Worm (Caenorhabditis elegans): ENCODE data around the gene npr-3.

The npr-3 gene

DNA sequence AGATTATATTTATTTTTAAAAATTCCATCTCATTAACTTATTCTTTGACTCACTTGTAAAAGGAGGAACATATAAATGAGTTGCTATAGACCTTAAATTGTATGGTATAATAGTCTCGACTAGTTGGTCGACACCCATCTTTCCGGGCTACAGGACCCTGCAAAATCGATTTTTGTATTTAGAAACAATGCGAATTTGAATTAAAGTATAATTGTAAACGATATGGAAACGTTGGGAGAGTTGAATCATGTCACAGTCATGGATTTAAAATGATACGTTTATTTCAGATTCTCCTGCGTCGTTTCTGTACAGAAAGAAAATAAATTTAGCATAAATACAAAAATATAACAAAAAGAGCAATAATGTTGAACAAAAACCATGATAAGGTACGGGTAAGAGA, 19.3 kb downstream of the npr-3 start, which contains the start of gene catp-8:
Gene catp-8, minus strand, starts transcription at position 157 of the 400 bp plus-strand sequence.
- no peak for TF ChIP-seq npax-4 (tag; optimal IDR thresholded peaks at IDR 0.05)
- no peak for TF ChIP-seq pha-2 (tag; optimal IDR thresholded peaks at IDR 0.05)
- TF ChIP-seq dmd-4 (tag; optimal IDR thresholded peaks at IDR 0.05; ENCODE audit: borderline replicate concordance), result no peak
- TF ChIP-seq F13H6.1 (tag; optimal IDR thresholded peaks at IDR 0.05), result no peak
- TF ChIP-seq K02D7.2 (tag; optimal IDR thresholded peaks at IDR 0.05), result no peak
- TF ChIP-seq Y22D7AL.16 (tag; optimal IDR thresholded peaks at IDR 0.05), result no peak
- no peak for TF ChIP-seq T23F11.4 (GFP tag; optimal IDR thresholded peaks at IDR 0.05)
- TF ChIP-seq madf-2 (tag; optimal IDR thresholded peaks at IDR 0.05), result no peak
- TF ChIP-seq unc-3 (GFP tag; conservative IDR thresholded peaks at IDR 0.05), result no peak
- no peak for TF ChIP-seq unc-3 (tag; optimal IDR thresholded peaks at IDR 0.05)

DNA sequence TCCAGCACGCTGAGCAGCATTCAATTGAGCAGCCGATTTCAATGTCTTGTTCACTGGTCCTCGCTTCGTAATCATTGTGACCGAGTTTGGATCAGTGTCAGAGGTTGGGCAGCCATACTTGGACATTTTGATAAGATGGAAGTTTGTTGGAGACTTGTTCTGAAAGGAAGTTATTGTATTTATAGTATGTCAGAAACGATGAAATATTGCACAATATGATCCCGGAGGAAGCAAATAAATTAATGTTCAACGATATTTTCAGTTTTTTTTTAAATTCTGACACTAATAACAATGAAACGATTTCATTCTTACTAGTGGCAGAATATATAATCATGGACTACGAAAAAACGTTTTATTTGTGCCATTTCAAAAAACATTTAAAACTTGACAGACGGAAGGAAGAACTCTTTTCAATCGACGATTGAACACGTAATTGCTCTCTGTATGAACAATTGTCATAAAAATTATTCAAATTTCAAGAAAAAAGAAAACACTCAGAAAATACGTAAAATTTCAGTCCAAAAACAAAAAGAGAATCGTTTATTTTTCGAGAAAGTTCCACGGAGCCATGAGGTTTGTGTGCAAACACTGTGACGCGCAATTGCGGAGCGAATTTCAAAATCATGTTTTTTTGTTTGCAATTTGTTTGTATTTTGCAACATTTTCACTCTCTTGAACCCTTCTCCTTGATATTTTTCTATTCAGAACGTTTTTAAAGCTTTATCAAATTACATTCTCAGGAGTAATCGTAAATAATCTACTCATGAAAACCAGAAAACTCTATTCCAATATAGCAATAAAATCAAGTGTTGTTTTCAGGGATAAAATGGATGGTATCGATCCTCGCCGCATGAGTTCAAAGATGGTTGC, 20.5 kb downstream of the npr-3 start, which contains the start of the genes mbf-1 and nse-4:
Gene mbf-1, minus strand, starts transcription at position 343 of the 870 bp plus-strand sequence.
Gene nse-4, plus strand, starts transcription at position 820 of the 870 bp plus-strand sequence.
- TF ChIP-seq unc-55 (GFP tag; optimal IDR thresholded peaks at IDR 0.05), result peak; percentile 77
- peak; percentile 33 for TF ChIP-seq ceh-31 (tag; optimal IDR thresholded peaks at IDR 0.05)
- TF ChIP-seq nfya-1 (tag; optimal IDR thresholded peaks at IDR 0.05), result peak; percentile 68
- TF ChIP-seq pax-1 (tag; optimal IDR thresholded peaks at IDR 0.05), result peak; percentile 27
- peak; percentile 54 for TF ChIP-seq ref-2 (tag; optimal IDR thresholded peaks at IDR 0.05)
- TF ChIP-seq elt-2 (tag; optimal IDR thresholded peaks at IDR 0.05), result peak; percentile 30
- TF ChIP-seq K02D7.2 (tag; optimal IDR thresholded peaks at IDR 0.05), result no peak
- TF ChIP-seq madf-2 (tag; optimal IDR thresholded peaks at IDR 0.05), result no peak
- TF ChIP-seq tbx-2 (tag; optimal IDR thresholded peaks at IDR 0.05), result peak; percentile 34
- TF ChIP-seq fkh-10 (GFP tag; optimal IDR thresholded peaks at IDR 0.05), result no peak
- TF ChIP-seq ceh-18 (tag; optimal IDR thresholded peaks at IDR 0.05), result no peak

DNA sequence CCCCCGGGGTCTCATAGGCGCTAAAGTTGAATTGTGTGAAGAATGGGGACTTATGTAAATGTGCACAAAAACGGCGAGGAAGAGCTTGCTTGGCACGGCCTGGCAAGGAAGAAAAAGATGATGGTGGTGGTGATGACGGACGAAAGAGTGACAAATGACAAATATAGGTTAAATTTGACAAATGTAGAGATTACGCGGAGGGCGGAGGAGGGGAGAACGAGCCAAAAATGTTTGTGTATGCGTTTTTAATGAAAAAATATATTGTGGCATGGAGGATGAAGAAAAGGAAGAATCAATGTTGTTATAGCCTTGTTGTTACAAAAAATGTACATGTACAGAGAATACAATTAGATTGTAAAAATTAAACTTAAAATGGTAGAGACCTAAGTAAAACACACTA, 27.1 kb downstream of the npr-3 start:
- TF ChIP-seq ceh-18 (tag; optimal IDR thresholded peaks at IDR 0.05), result peak; percentile 1
- TF ChIP-seq odd-2 (tag; optimal IDR thresholded peaks at IDR 0.05), result no peak

DNA sequence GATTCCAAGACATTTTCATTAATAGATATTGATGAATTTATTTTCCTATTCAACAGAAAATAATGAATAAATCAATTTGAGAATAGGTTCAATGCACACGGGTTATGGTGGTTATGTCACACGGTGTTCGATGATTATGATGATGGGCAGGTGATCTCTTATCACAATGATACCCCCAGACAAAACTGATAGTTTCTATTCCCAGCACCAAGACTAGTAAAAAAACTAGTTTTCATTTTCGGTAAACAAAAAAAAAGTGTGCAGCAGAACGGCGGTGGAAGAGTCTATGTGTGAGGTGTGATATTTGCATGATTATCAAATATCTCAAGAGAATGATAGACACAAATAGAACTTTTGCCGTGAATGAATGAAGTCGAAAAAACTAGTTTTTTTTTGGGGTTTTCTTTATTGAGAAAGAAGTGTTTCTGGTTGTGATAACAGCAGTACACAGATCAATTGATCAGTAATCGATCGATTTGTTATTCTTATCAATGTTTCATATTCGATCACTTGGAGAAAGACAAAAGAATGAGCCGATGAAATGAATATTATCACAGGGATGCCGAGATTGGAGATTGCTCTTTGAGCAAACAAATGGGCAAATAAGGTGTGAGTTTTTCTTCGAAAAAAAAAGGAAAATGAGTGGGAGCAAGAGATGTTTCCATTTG, 28.2 kb downstream of the npr-3 start:
- no peak for TF ChIP-seq sox-4 (tag; optimal IDR thresholded peaks at IDR 0.05)
- no peak for TF ChIP-seq ztf-16 (tag; optimal IDR thresholded peaks at IDR 0.05)
- TF ChIP-seq elt-2 (tag; optimal IDR thresholded peaks at IDR 0.05), result peak; percentile 46
- no peak for TF ChIP-seq npax-4 (tag; optimal IDR thresholded peaks at IDR 0.05)

DNA sequence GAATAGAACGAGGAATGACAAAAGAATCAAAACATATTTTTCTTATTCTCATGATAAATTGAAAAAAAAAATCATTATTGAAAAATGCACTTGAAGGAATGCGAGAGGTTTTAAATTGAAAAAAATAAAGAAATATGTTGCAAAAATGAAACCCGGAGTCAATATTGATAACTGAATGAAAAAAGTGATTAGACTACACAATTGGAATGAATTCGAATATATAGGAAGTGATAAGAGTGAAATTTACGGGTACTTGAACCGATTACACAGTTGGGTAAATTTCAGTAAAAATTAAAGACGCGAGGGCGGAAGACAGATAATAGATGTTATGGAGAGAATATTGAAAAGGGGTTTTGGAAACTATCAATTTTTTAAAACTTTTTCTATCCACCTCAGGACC, 29.3 kb downstream of the npr-3 start:
- no peak for TF ChIP-seq dve-1 (tag; optimal IDR thresholded peaks at IDR 0.05)
- TF ChIP-seq ceh-2 (tag; optimal IDR thresholded peaks at IDR 0.05), result no peak
- TF ChIP-seq ceh-31 (tag; optimal IDR thresholded peaks at IDR 0.05), result no peak
- TF ChIP-seq lin-11 (tag; optimal IDR thresholded peaks at IDR 0.05), result no peak
- TF ChIP-seq pax-1 (tag; optimal IDR thresholded peaks at IDR 0.05), result no peak
- TF ChIP-seq T23F11.4 (GFP tag; optimal IDR thresholded peaks at IDR 0.05), result no peak
- no peak for TF ChIP-seq sox-4 (tag; optimal IDR thresholded peaks at IDR 0.05)
- TF ChIP-seq madf-2 (tag; optimal IDR thresholded peaks at IDR 0.05), result no peak
- TF ChIP-seq zip-5 (tag; optimal IDR thresholded peaks at IDR 0.05), result no peak
- TF ChIP-seq hlh-13 (GFP tag; optimal IDR thresholded peaks at IDR 0.05), result no peak
- no peak for TF ChIP-seq ahr-1 (tag; optimal IDR thresholded peaks at IDR 0.05)
- TF ChIP-seq tbx-2 (tag; optimal IDR thresholded peaks at IDR 0.05), result no peak
- TF ChIP-seq rnt-1 (tag; optimal IDR thresholded peaks at IDR 0.05), result no peak
